Worm (Caenorhabditis elegans): ENCODE results near the gene F10C1.1.

DNA sequence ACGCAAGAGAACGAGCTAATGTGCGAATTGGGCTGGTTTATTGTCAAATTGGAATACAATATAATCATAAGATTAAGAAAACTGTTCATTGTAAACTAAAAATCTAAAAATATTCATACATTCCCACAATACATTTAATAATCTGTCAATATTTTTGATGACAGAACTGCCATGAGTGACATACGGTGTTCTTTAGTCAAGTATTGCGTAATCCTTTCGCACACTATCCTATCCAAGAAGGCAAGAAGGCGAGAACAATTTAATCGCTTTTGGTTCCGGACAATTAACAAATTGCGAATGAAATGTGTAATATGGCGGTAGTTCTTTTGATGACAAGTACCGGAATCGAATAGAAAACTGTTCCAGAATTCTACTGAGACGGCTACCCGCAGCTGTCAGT, 39.1 kb upstream of the F10C1.1 start:
- no peak for TF ChIP-seq W03F9.2 (tag; optimal IDR thresholded peaks at IDR 0.05)
- no peak for TF ChIP-seq him-1 (tag; optimal IDR thresholded peaks at IDR 0.05)
- no peak for TF ChIP-seq dao-5 (tag; optimal IDR thresholded peaks at IDR 0.05)

All from whole organism, L4/young adult.